Fruit fly (Drosophila melanogaster): ENCODE data around the gene Paip2.
A peak's percentile ranks its signal among the peaks of the same experiment; 100 is the strongest.

Paip2 gene

dm6 chr3R:13015811-13016766 lies 35.5 kb downstream of the Paip2 start (continued):
- TF ChIP-seq zfh1 (GFP tag; IDR thresholded peaks at IDR 0.05) = no peak
- no peak for TF ChIP-seq CG9437 (GFP tag; optimal IDR thresholded peaks at IDR 0.05)
- no peak for TF ChIP-seq CG12299 (tag; optimal IDR thresholded peaks at IDR 0.05)
- TF ChIP-seq CG2120 (GFP tag; optimal IDR thresholded peaks at IDR 0.05) = peak; percentile 59
- no peak for TF ChIP-seq gce (GFP tag; IDR thresholded peaks at IDR 0.05)
- no peak for TF ChIP-seq sc (optimal IDR thresholded peaks at IDR 0.05)
- TF ChIP-seq sc (GFP tag; optimal IDR thresholded peaks at IDR 0.05) = no peak
- TF ChIP-seq Neu2 (GFP tag; optimal IDR thresholded peaks at IDR 0.05; ENCODE audit: borderline replicate concordance) = no peak
- TF ChIP-seq Mrtf (GFP tag; IDR thresholded peaks at IDR 0.05) = no peak
- 0 out of 2 replicates have a peak, but pooled peaks have one; percentile 3 for TF ChIP-seq CG9932 (GFP tag; IDR thresholded peaks at IDR 0.05)
- no peak for TF ChIP-seq Dfd (GFP tag; optimal IDR thresholded peaks at IDR 0.05)
- TF ChIP-seq CG8290 (GFP tag; optimal IDR thresholded peaks at IDR 0.05) = no peak
- peak in 1 of 2 experiments; percentile 35 for TF ChIP-seq CG8290 (tag; optimal IDR thresholded peaks at IDR 0.05)
- no peak for TF ChIP-seq phol (tag; optimal IDR thresholded peaks at IDR 0.05)
- TF ChIP-seq dpn (GFP tag; optimal IDR thresholded peaks at IDR 0.05) = peak in 1 of 2 experiments; percentile 12
- TF ChIP-seq CG32532 (GFP tag; IDR thresholded peaks at IDR 0.05) = peak; percentile 55
- TF ChIP-seq chif (GFP tag; optimal IDR thresholded peaks at IDR 0.05) = peak in 1 of 2 experiments; percentile 27
- 0 out of 2 replicates have a peak, but pooled peaks have one; percentile 15 for TF ChIP-seq CG3847 (GFP tag; IDR thresholded peaks at IDR 0.05)
- no peak for TF ChIP-seq CG4328 (GFP tag; optimal IDR thresholded peaks at IDR 0.05)
- peak; percentile 10 for TF ChIP-seq CG11398 (GFP tag; optimal IDR thresholded peaks at IDR 0.05)
- TF ChIP-seq gem (tag; optimal IDR thresholded peaks at IDR 0.05) = peak; percentile 22

dm6 chr3R:13017623-13018036 lies 37.0 kb downstream of the Paip2 start:
- TF ChIP-seq sens-2 (GFP tag; IDR thresholded peaks at IDR 0.05) (no peak), amos (GFP tag; IDR thresholded peaks at IDR 0.05; ENCODE audit: partially characterized antibody) (no peak), CG17186 (GFP tag; optimal IDR thresholded peaks at IDR 0.05) (no peak), Hr39 (optimal IDR thresholded peaks at IDR 0.05) (no peak), ase (GFP tag; IDR thresholded peaks at IDR 0.05) (no peak), mirr (GFP tag; optimal IDR thresholded peaks at IDR 0.05) (no peak), NFAT (GFP tag; IDR thresholded peaks at IDR 0.05) (peak; percentile 73; the same call in 1 of the 2 replicates), CG10543 (GFP tag; optimal IDR thresholded peaks at IDR 0.05) (peak; percentile 62), yki (optimal IDR thresholded peaks at IDR 0.05) (no peak), Pdp1 (GFP tag; optimal IDR thresholded peaks at IDR 0.05) (peak in 1 of 2 experiments; percentile 65), cwo (GFP tag; optimal IDR thresholded peaks at IDR 0.05) (peak; percentile 9), sug (tag; optimal IDR thresholded peaks at IDR 0.05) (peak; percentile 23), rib (GFP tag; IDR thresholded peaks at IDR 0.05) (peak; percentile 67; the same call in 1 of the 2 replicates), BtbVII (GFP tag; optimal IDR thresholded peaks at IDR 0.05) (no peak), chinmo (GFP tag; IDR thresholded peaks at IDR 0.05; ENCODE audit: partially characterized antibody) (peak; percentile 92), GATAe (GFP tag; conservative IDR thresholded peaks at IDR 0.05) (no peak), CG14965 (GFP tag; optimal IDR thresholded peaks at IDR 0.05; ENCODE audit: borderline replicate concordance) (no peak), h (optimal IDR thresholded peaks at IDR 0.05) (no peak), Dip2 (GFP tag; IDR thresholded peaks at IDR 0.05) (no peak), CG9932 (GFP tag; IDR thresholded peaks at IDR 0.05) (peak; percentile 47), CG33213 (GFP tag; optimal IDR thresholded peaks at IDR 0.05) (no peak), C15 (GFP tag; IDR thresholded peaks at IDR 0.05) (0 out of 3 replicates have a peak, but pooled peaks have one; percentile 13), zfh1 (GFP tag; IDR thresholded peaks at IDR 0.05) (no peak), CG11093 (GFP tag; IDR thresholded peaks at IDR 0.05) (no peak), oc (tag; optimal IDR thresholded peaks at IDR 0.05) (no peak), CG6689 (GFP tag; IDR thresholded peaks at IDR 0.05) (no peak), cas (GFP tag; IDR thresholded peaks at IDR 0.05) (no peak), crol (GFP tag; IDR thresholded peaks at IDR 0.05) (peak; percentile 78), chn (GFP tag; optimal IDR thresholded peaks at IDR 0.05) (no peak), CG7556 (GFP tag; optimal IDR thresholded peaks at IDR 0.05) (no peak), CG8388 (GFP tag; optimal IDR thresholded peaks at IDR 0.05) (no peak)
